Fruit fly (Drosophila melanogaster) whole organism: ENCODE measurements around the gene CG11843.
A peak's percentile ranks its signal among the peaks of the same experiment; 100 is the strongest.

Source experiments
- CG8478 ChIP-seq: fragments of >200 bp; optimal IDR thresholded peaks from 2 replicates; lab custom pipeline; 2018; ENCODE audit warnings: inconsistent platforms
- Dll ChIP-seq: fragments of >200 bp; optimal IDR thresholded peaks from 2 replicates; lab custom pipeline; 2017
- EcR ChIP-seq, 2 experiments: fragments of >200 bp; optimal IDR thresholded peaks; 2 replicates each; lab custom pipeline; 2017; ENCODE audit warnings: missing biosample characterization in 2 of 2, missing genetic modification characterization in 2 of 2, missing genetic modification reagents in 2 of 2
- pan ChIP-seq: fragments of >200 bp; optimal IDR thresholded peaks from 2 replicates; lab custom pipeline; 2017
- psq ChIP-seq: fragments of >200 bp; optimal IDR thresholded peaks from 2 replicates; lab custom pipeline; 2017
- usp ChIP-seq: fragments of >200 bp; optimal IDR thresholded peaks from 2 replicates; lab custom pipeline; 2017; ENCODE audit warnings: missing biosample characterization, missing genetic modification characterization, mixed read lengths

CG11843 gene

dm6 chr3R:29054047-29054446 is at the start of gene CG11843:
Gene CG11843, plus strand, starts transcription at chr3R:29054347.
- no peak for TF ChIP-seq usp (GFP tag; lab: Kevin White, UChicago)
- TF ChIP-seq CG8478 (lab: Kevin White, UChicago), result no peak
- TF ChIP-seq psq (lab: Kevin White, UChicago), result no peak
- no peak for TF ChIP-seq Dll (lab: Kevin White, UChicago)
- no peak for TF ChIP-seq EcR (GFP tag; optimal IDR thresholded peaks at IDR 0.05; lab: Kevin White, UChicago)
- TF ChIP-seq pan (lab: Kevin White, UChicago), result no peak

DNA sequence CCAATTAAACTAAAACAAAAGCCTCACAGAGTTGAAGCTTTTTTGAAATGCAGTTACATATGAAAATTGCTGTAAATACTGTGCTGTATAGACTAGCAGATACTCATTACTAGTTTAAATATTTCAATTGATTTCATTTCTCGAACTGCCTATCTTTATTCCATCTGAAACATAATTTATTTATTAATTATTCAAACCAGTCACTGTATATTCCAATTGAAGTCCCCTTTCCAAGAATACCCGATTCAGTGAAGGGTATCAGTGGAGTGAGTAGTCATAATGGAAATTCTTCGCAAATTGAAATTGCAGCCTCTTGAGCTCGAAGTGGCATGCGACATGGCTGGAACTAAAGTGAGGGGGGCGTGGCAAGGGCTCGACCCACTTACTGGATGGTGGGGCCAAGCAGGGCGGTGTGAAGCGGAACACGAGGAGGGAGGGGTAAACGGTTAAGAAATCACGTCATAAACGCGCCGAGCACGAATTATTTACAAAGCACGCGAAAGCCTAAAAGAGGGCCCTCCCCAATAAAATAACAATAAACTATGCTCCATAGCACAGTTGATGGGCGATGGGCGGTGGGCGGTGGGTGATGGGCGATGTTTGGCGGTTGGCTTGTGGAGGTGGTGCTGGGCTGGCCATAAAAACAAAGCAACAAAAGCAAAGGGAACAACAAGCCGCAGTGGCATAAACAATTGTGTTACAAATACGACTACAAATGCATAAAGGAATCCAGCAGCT is 49.1 kb upstream of the CG11843 start:
- no peak for TF ChIP-seq psq (lab: Kevin White, UChicago)
- no peak for TF ChIP-seq Dll (lab: Kevin White, UChicago)
- no peak for TF ChIP-seq pan (lab: Kevin White, UChicago)
- TF ChIP-seq EcR (GFP tag; optimal IDR thresholded peaks at IDR 0.05; lab: Kevin White, UChicago), result no peak
- no peak for TF ChIP-seq usp (GFP tag; lab: Kevin White, UChicago)
- no peak for TF ChIP-seq CG8478 (lab: Kevin White, UChicago)

DNA sequence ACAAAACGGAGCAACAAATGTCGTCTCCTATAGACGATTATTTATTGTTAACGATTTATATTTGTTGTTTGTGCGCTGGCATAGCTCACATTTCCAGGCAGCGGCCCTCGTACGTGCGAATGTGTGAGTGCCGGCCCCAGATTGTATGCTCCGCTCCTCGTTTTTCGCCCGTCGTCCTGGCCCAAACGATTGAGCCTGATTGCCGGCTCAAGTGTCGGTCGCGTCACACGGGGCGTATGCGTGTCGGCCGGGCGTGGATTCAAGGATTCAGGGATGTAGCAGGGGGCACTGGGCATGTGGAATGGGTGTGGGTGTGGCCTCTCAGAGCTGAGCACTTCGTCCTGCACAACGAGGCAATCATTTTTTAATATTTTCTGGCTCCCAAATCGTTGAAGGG is 48.5 kb upstream of the CG11843 start:
- TF ChIP-seq usp (GFP tag; lab: Kevin White, UChicago) (no peak), Dll (lab: Kevin White, UChicago) (no peak), pan (lab: Kevin White, UChicago) (no peak), CG8478 (lab: Kevin White, UChicago) (no peak), psq (lab: Kevin White, UChicago) (no peak), EcR (GFP tag; optimal IDR thresholded peaks at IDR 0.05; lab: Kevin White, UChicago) (no peak)

dm6 chr3R:29011144-29011543 is 43.0 kb upstream of the CG11843 start:
- TF ChIP-seq CG8478 (lab: Kevin White, UChicago) (no peak), psq (lab: Kevin White, UChicago) (no peak), Dll (lab: Kevin White, UChicago) (no peak), usp (GFP tag; lab: Kevin White, UChicago) (no peak)

DNA sequence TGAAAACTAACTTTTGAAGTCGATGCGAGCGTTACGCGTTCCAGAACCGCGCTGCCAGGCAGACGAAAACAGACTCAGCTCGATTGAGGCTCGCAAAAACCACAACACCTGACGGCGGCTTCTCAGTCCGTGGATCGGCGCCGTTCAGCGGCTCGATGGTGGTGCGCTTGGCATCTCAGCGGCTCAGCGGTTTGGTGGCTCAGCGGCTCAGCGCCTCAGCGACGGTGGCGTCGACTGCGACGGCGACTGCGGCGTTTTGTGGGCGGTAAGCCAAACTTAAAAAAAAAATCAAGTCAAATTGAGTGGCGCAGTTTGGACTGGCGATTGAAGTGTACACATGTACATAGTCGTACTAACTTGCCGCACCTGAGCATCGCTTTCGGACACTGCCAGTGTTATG is 33.8 kb upstream of the CG11843 start, which contains the start of gene wat:
Gene wat (minus strand): TSS at position 41 of the 400 bp plus-strand sequence.
- TF ChIP-seq Dll (lab: Kevin White, UChicago) (no peak), EcR (GFP tag; optimal IDR thresholded peaks at IDR 0.05; lab: Kevin White, UChicago) (no peak), CG8478 (lab: Kevin White, UChicago) (no peak)

dm6 chr3R:29024671-29025070 is 29.5 kb upstream of the CG11843 start, which contains the start of gene CG14518:
Gene CG14518, plus strand, starts transcription at chr3R:29024971.
- TF ChIP-seq usp (GFP tag; lab: Kevin White, UChicago), result no peak
- TF ChIP-seq EcR (GFP tag; optimal IDR thresholded peaks at IDR 0.05; lab: Kevin White, UChicago), result no peak
- no peak for TF ChIP-seq pan (lab: Kevin White, UChicago)
- TF ChIP-seq psq (lab: Kevin White, UChicago), result no peak
- TF ChIP-seq CG8478 (lab: Kevin White, UChicago), result no peak
- no peak for TF ChIP-seq Dll (lab: Kevin White, UChicago)

DNA sequence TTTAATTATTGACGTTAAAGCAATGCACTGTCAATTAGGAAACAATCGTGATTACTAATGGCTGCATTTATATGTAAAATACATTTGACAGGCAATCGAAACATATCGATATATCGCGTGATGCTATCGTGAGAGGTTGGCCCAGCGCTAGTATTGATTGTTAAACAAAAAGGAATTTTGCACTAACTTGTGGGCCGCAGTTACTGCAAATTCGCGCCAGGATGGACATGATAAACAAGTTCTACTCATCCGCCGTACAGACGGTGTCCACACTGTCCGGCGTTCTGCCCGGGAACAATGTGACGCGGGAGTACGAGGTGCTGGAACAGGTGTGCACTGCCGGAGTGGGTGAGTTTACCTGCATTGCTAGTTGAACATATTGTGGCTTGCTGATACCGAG is 27.0 kb upstream of the CG11843 start, which contains the start of the genes eIF4E6 and CG1951:
Gene eIF4E6 (minus strand): TSS at position 53 of the 400 bp plus-strand sequence.
Gene CG1951 (plus strand): TSS at position 115 of the 400 bp plus-strand sequence.
- TF ChIP-seq pan (lab: Kevin White, UChicago) (no peak), usp (GFP tag; lab: Kevin White, UChicago) (no peak), Dll (lab: Kevin White, UChicago) (no peak), psq (lab: Kevin White, UChicago) (no peak), EcR (GFP tag; optimal IDR thresholded peaks at IDR 0.05; lab: Kevin White, UChicago) (no peak), CG8478 (lab: Kevin White, UChicago) (no peak)

- TF ChIP-seq EcR (GFP tag; optimal IDR thresholded peaks at IDR 0.05; lab: Kevin White, UChicago) (no peak), pan (lab: Kevin White, UChicago) (no peak), psq (lab: Kevin White, UChicago) (no peak), CG8478 (lab: Kevin White, UChicago) (no peak), Dll (lab: Kevin White, UChicago) (no peak), usp (GFP tag; lab: Kevin White, UChicago) (no peak)
Observed at dm6 chr3R:29032542-29032941, 21.6 kb upstream of the CG11843 start, which contains the start of gene Ssl2. Gene Ssl2, minus strand, starts transcription at chr3R:29032642.

- no peak for TF ChIP-seq Dll (lab: Kevin White, UChicago)
- no peak for TF ChIP-seq usp (GFP tag; lab: Kevin White, UChicago)
- TF ChIP-seq psq (lab: Kevin White, UChicago), result no peak
Observed at dm6 chr3R:29033909-29034629, 20.1 kb upstream of the CG11843 start, which contains the start of the genes beta4GalNAcTB and Cpsf100. Gene beta4GalNAcTB, minus strand, starts transcription at chr3R:29034008. Gene Cpsf100, plus strand, starts transcription at chr3R:29034573.

dm6 chr3R:29038960-29039581 is 15.1 kb upstream of the CG11843 start, which contains the start of the genes Slu7 and Pkc98E:
Gene Slu7, minus strand, starts transcription at chr3R:29039071.
Gene Pkc98E, plus strand, starts transcription at chr3R:29039156.
- TF ChIP-seq usp (GFP tag; lab: Kevin White, UChicago), result no peak
- peak; percentile 46 for TF ChIP-seq CG8478 (lab: Kevin White, UChicago)
